Worm (Caenorhabditis elegans) whole organism, L2 larva: Measurements from ENCODE around the gene Y45G5AM.5.

Experiments
- lin-39 ChIP-seq: fragments of 150-350 bp; optimal IDR thresholded peaks from 2 replicates; lab custom pipeline; 2014; ENCODE audit warnings: missing biosample characterization, missing genetic modification reagents, missing genetic modification characterization
- lsy-2 ChIP-seq, 2 experiments: fragments of 150-350 bp in 1 of 2; sonication (generic microtip) in 1 of 2; optimal IDR thresholded peaks; 2 replicates each; lab custom pipeline; 2014 to 2017; ENCODE audit warnings: missing biosample characterization in 2 of 2, missing genetic modification characterization in 2 of 2
- nhr-12 ChIP-seq: fragments of 150-350 bp; optimal IDR thresholded peaks from 2 replicates; lab custom pipeline; 2014; ENCODE audit warnings: missing biosample characterization, missing genetic modification characterization
- skn-1 ChIP-seq: sonication (generic microtip); optimal IDR thresholded peaks from 2 replicates; lab custom pipeline; 2017; ENCODE audit warnings: missing biosample characterization, missing genetic modification characterization
- unc-39 ChIP-seq: fragments of 150-350 bp; optimal IDR thresholded peaks from 2 replicates; lab custom pipeline; 2014; ENCODE audit warnings: missing biosample characterization, missing genetic modification characterization
- ztf-11 ChIP-seq: sonication (generic microtip); optimal IDR thresholded peaks from 2 replicates; lab custom pipeline; 2017; ENCODE audit warnings: missing biosample characterization, missing genetic modification characterization
- ztf-4 ChIP-seq: fragments of 150-350 bp; optimal IDR thresholded peaks from 2 replicates; lab custom pipeline; 2014; ENCODE audit warnings: missing biosample characterization, missing genetic modification characterization

- no peak for TF ChIP-seq ztf-4 (tag; lab: Kevin White, UChicago)
- TF ChIP-seq ztf-11 = no peak
- no peak for TF ChIP-seq nhr-12
- TF ChIP-seq unc-39 = no peak
- no peak for TF ChIP-seq lsy-2 (tag; optimal IDR thresholded peaks at IDR 0.05; lab: Kevin White, UChicago)
- no peak for TF ChIP-seq lin-39 (tag; lab: Kevin White, UChicago)
- no peak for TF ChIP-seq skn-1
These were observed 39.0 kb downstream of the Y45G5AM.5 start, which contains the start of gene rpac-40 for ce11 chrV:4199185-4199584.
